Fruit fly (Drosophila melanogaster) Kc167 (cell line): ENCODE measurements around the gene tinc.

ENCODE experiments used
- Myc ChIP-seq: fragments of >200 bp; optimal IDR thresholded peaks from 2 replicates; lab custom pipeline; 2017; ENCODE audit warnings: missing external identifiers
- Sin3A ChIP-seq: fragments of >200 bp; optimal IDR thresholded peaks from 2 replicates; lab custom pipeline; 2018; ENCODE audit warnings: missing external identifiers
- h ChIP-seq: fragments of >200 bp; optimal IDR thresholded peaks from 3 replicates; lab custom pipeline; 2018; ENCODE audit warnings: missing external identifiers
- insv ChIP-seq: fragments of >200 bp; optimal IDR thresholded peaks from 3 replicates; lab custom pipeline; 2018; ENCODE audit warnings: missing external identifiers
- psq ChIP-seq: fragments of >200 bp; optimal IDR thresholded peaks from 2 replicates; lab custom pipeline; 2017; ENCODE audit warnings: missing external identifiers
- ttk ChIP-seq: sonication (Bioruptor generic); optimal IDR thresholded peaks from 2 replicates; lab custom pipeline; 2017; ENCODE audit warnings: missing external identifiers

The tinc gene

DNA sequence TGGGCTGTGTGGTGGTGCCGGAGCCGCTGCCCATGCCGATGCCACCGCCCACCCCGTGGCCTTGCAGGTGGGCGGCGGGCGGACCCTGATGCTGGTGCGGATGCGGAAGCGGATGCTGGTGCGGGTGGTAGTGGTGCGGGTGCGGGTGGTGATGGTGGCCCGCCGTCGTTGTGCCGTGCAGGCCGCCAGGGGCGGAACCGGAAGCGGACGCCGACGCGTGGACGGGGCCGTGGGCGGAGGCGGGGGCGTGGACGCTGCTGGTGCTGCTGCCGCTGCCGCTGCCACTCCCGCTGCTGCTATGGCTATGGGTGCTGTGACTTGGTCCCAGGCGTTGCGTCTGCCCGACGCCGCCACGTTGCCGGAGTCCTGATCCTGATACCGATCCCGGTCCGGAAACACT lies 79.7 kb downstream of the tinc start:
- TF ChIP-seq psq (lab: Kevin White, UChicago) (no peak), insv (lab: Kevin White, UChicago) (no peak), ttk (lab: Kevin White, UChicago) (no peak), Sin3A (no peak), Myc (lab: Kevin White, UChicago) (no peak), h (lab: Kevin White, UChicago) (no peak)

DNA sequence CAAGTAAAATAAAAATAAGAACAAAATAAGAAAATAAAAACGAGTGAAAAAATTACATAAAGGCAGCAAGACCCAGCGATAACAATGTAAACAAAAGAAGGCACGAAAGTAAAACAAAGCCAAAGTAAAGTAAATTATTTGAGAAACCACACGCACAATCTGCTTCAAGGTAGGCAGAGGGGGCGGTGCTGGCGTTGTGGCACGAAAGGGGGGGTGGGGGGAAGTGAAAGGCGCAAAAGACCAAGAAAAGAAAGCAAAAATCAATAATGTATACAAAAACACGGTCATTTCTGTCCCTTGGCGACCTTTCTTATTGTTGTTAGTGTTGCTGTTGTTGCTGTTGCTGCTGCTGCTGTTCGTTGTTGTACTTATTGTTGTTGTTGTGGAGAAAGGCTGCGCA lies 85.9 kb downstream of the tinc start:
- TF ChIP-seq insv (lab: Kevin White, UChicago) (no peak), Myc (lab: Kevin White, UChicago) (no peak), psq (lab: Kevin White, UChicago) (no peak), Sin3A (no peak), h (lab: Kevin White, UChicago) (no peak)

DNA sequence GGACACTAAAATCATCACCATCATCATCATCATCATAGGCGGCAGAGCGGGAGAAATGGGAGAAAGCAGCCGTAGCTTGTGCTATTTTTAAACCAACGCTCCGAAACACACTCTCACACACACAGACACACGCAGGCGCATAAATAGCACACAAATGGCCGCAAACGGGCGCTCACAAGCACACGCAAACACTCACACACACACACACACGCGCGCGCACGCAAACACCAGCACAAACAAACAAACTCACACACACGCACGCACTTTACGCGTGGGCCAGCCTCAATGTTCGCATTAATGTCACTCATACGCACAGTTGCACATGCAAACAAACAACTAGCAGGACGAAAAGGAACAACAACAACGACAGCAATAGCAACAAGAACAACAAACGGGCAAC lies 86.5 kb downstream of the tinc start:
- no peak for TF ChIP-seq Myc (lab: Kevin White, UChicago)
- TF ChIP-seq Sin3A: no peak
- no peak for TF ChIP-seq ttk (lab: Kevin White, UChicago)

DNA sequence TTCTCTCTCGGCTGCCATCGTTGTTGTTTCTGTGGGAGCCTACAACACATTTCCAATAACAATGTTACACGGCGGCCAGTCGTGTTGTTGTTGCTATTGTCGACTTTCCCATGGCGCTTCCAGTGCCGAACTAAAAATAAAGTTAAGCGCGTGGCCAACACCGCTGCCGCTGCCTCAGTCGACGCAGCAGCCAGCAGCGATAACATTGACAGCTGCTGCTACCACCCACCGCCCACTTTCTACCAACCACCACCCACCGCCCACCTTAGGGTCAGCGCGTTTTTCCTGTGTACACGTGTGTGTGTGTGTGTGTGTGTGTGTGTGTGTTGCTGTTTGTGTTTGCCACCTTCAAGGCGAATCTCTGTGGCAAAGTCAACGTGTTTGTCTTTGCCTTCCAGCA lies 89.7 kb downstream of the tinc start:
- TF ChIP-seq Sin3A: no peak
- TF ChIP-seq ttk (lab: Kevin White, UChicago): no peak
- TF ChIP-seq psq (lab: Kevin White, UChicago): no peak
- TF ChIP-seq h (lab: Kevin White, UChicago): no peak
- TF ChIP-seq insv (lab: Kevin White, UChicago): no peak
- TF ChIP-seq Myc (lab: Kevin White, UChicago): no peak

DNA sequence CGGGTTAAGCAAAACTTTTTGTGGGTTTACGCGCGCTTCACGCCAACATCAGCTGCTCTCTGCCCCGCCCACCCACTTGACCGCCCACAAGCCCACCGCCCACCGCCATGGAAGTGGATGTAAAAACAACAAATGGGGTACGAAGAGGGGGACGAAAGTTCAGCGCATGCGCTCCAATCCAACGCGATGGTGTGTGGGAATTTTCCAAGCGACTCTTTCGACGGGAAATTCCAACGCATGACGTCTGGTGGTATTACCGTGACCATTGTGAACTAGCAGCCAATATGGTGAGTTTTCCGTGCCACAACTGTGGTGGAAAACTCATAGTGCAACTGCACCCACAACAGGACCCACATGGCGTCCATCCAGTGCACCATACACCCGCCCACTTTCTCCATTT lies 90.9 kb downstream of the tinc start:
- TF ChIP-seq Sin3A (no peak), insv (lab: Kevin White, UChicago) (no peak), h (lab: Kevin White, UChicago) (no peak), Myc (lab: Kevin White, UChicago) (no peak), psq (lab: Kevin White, UChicago) (no peak)

DNA sequence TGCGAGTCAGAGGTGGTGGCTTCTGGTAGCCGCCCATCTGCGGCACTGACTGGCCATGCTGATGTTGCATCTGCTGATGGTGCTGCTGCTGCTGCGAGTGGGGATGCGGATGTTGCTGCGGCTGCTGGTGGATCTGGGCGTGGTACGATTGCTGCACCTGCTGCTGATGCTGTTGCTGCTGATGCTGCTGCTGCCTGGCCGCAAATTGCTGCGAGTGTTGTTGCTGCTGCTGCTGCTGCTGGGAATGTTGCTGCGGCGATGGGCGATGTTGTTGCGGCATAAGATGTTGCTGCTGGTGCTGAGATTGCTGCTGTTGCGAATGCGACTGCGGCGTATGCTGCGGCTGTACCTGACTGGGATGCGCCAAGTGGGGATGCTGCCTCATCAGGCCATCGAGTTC lies 93.8 kb downstream of the tinc start:
- TF ChIP-seq ttk (lab: Kevin White, UChicago) (no peak), psq (lab: Kevin White, UChicago) (no peak), insv (lab: Kevin White, UChicago) (no peak), Sin3A (no peak), Myc (lab: Kevin White, UChicago) (no peak)

DNA sequence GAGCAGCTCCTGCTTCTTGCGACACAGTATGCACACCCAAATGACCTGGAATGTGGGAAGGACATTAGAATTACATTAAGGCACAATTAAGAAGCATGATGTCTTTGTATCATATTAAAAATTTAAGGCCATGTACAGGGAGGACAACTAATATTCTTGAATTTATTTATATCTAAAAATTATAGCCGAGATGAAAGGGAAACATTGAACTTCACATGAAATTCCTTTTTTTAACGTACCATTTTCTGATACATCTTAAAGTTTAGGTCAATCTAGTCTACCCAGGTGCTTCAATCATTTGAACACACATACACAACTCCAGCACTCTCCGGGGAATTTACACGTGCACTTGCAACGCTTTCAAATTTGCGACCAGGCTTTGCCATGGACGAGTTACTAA lies 94.8 kb downstream of the tinc start, which contains the start of gene CG12347:
Gene CG12347 (plus strand): TSS at position 301 of the 400 bp plus-strand sequence.
- no peak for TF ChIP-seq Myc (lab: Kevin White, UChicago)
- TF ChIP-seq Sin3A: no peak
- TF ChIP-seq ttk (lab: Kevin White, UChicago): no peak
- TF ChIP-seq psq (lab: Kevin White, UChicago): no peak
- no peak for TF ChIP-seq insv (lab: Kevin White, UChicago)
- TF ChIP-seq h (lab: Kevin White, UChicago): no peak

DNA sequence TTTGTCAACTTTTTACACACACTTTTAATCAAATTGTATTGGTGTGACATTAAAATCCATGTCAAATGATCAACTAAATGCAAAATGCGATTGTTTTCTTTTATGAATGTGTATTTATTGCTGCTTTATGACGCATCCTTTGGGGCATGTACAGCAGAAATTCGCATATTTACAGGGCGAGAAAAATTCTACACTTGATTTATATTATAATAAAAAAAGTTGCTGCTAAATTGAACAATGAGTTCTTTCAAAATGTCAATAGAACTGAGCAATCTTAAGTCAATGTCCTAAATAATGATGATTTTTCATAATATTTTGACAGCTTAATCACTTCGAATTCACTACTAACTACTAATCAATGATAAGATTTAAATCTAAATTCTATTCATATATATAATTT lies 99.7 kb downstream of the tinc start, which contains the start of gene CG43445:
Gene CG43445 (plus strand): TSS at position 301 of the 400 bp plus-strand sequence.
- no peak for TF ChIP-seq Myc (lab: Kevin White, UChicago)
- TF ChIP-seq h (lab: Kevin White, UChicago): no peak

DNA sequence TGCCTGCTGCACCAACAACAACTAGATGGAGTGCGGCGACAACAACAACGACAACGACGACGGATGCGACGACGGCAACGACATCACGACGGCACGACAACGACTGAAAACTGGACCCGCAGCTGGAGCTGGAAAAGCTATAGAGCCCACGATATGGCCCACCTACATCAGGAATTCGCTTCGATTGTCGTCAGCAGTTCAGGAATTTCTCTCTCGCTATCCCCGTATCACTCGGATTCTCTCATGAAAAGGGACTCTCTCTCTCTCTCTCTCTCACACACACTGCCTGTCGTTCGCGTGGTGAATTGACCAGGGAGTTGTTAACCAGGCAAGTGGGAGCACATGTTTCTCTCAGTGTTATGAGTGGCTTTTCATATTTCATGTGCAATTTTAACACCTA lies 105.1 kb downstream of the tinc start, which contains the start of gene Rim:
Gene Rim (minus strand): TSS at position 101 of the 400 bp plus-strand sequence.
- TF ChIP-seq Sin3A: no peak
- no peak for TF ChIP-seq psq (lab: Kevin White, UChicago)
- TF ChIP-seq ttk (lab: Kevin White, UChicago): no peak
- no peak for TF ChIP-seq insv (lab: Kevin White, UChicago)
- TF ChIP-seq Myc (lab: Kevin White, UChicago): no peak
- TF ChIP-seq h (lab: Kevin White, UChicago): no peak

DNA sequence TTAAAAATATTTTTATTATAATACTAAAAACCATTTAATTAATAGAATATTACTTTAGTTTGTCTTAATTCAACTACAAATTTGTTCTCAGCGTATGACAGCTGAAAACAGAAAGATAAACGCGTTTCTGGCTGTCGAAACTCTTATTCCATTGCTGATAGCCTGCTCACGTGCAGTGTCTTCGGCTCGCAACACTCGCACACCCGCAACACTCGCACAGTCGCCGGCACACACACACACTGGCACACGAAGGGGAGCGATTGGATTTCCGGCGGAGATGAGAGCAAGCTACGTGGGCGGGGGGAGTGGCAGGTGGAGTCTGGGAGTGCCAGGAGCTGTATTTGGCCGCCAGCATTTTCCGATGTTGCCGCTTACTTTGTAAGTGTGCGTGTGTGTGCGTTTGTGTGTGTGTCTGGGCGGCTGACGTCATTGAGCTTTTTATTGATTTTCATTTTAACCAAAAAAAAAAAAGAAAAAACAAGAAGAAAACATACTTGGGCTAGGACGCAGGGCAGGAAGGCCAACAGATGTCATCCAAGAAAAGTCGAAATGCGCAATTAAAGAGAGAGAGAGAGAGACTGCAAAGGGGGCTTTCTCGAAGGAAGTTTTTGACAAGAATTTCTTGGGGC lies 106.6 kb downstream of the tinc start:
- TF ChIP-seq insv (lab: Kevin White, UChicago) (no peak), h (lab: Kevin White, UChicago) (no peak), ttk (lab: Kevin White, UChicago) (no peak), Myc (lab: Kevin White, UChicago) (no peak), Sin3A (no peak), psq (lab: Kevin White, UChicago) (no peak)

DNA sequence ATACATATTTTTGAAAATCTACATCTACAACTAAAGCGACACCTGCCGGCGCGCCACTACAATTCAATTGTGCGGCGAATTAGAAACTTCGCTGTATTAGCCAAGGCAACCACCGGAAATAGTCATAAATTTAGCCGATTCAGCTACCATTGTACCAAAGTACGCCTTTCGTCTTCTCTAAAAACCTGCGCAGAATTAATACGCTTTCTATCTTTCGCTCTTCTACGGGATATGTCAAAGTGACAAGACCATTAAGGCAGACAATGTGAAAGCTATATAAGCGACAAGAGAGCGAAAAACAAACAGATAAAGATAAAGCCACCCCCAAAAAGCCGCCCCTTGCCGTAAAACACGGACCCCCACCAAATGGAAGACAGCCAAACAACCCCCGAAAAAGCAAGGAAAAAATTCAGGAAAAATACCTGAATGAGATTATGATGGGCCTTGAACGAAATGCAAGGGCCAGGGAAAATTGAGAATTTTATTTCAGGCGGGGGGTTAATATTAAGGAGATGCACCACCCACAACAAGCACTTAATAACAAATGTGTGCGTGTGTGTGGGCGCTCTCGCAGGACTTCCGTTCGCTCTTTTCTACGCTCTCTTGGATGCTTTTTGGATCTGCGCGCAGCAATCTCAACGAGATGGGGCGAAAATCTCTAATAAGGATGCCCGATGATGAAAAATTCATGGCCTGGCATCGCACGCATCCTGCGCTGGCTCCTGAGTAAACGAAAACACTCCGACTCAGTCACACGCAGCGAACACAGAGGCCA lies 108.0 kb downstream of the tinc start, which contains the start of gene cpo:
Gene cpo (plus strand): TSS at position 725 of the 775 bp plus-strand sequence.
- TF ChIP-seq h (lab: Kevin White, UChicago) (no peak), insv (lab: Kevin White, UChicago) (no peak), ttk (lab: Kevin White, UChicago) (no peak), psq (lab: Kevin White, UChicago) (no peak), Sin3A (no peak), Myc (lab: Kevin White, UChicago) (no peak)

DNA sequence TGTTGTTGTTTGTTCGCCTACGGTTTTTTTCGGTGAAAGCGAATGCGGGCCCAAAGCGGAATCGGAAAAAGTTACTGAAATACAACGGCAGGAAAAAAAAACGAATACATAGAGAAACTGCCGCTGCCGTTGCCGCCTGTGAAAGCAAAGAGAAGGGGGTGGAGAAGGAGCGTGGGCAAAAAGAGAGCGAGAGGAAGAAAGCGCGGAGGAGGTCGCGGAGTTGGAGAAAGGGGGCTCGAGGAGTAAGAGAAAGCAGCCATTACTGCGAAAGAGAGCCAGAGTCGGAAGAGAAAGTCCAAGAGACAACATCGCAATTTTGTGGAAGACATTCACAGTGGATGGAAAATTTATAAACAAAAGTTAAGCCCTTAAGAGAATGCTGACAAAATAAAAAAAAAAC lies 108.9 kb downstream of the tinc start:
- no peak for TF ChIP-seq insv (lab: Kevin White, UChicago)
- no peak for TF ChIP-seq Myc (lab: Kevin White, UChicago)
- no peak for TF ChIP-seq ttk (lab: Kevin White, UChicago)
- no peak for TF ChIP-seq psq (lab: Kevin White, UChicago)
- no peak for TF ChIP-seq Sin3A
- TF ChIP-seq h (lab: Kevin White, UChicago): no peak
